Worm (Caenorhabditis elegans): ENCODE measurements around the gene F57G4.11.

- no peak for TF ChIP-seq aly-1 (tag; optimal IDR thresholded peaks at IDR 0.05)
- no peak for TF ChIP-seq ceh-13 (GFP tag; optimal IDR thresholded peaks at IDR 0.05)
- TF ChIP-seq ama-1 (optimal IDR thresholded peaks at IDR 0.05): no peak
Measured at ce11 chrV:17658824-17659223, 33.8 kb downstream of the F57G4.11 start.
